Worm (Caenorhabditis elegans) whole organism, L3 larva: ENCODE data around the gene C46A5.6.

Experiments
- R02D3.7 ChIP-seq: fragments of 150-350 bp; optimal IDR thresholded peaks from 2 replicates; lab custom pipeline; 2014; ENCODE audit warnings: missing biosample characterization, missing genetic modification characterization
- ZK546.5 ChIP-seq: sonication (generic microtip); optimal IDR thresholded peaks from 2 replicates; lab custom pipeline; 2017; ENCODE audit warnings: missing biosample characterization, missing genetic modification characterization
- aly-2 ChIP-seq: fragments of 150-350 bp; optimal IDR thresholded peaks from 2 replicates; lab custom pipeline; 2014; ENCODE audit warnings: missing biosample characterization, missing genetic modification characterization
- ceh-16 ChIP-seq: sonication (generic microtip); optimal IDR thresholded peaks from 2 replicates; lab custom pipeline; 2017; ENCODE audit warnings: missing biosample characterization, missing genetic modification characterization
- ceh-28 ChIP-seq: fragments of 150-350 bp; optimal IDR thresholded peaks from 2 replicates; lab custom pipeline; 2014; ENCODE audit warnings: missing biosample characterization, missing genetic modification reagents, missing genetic modification characterization
- daf-12 ChIP-seq: fragments of 150-350 bp; optimal IDR thresholded peaks from 2 replicates; lab custom pipeline; 2014; ENCODE audit warnings: missing biosample characterization, missing genetic modification reagents, missing genetic modification characterization
- egl-5 ChIP-seq: fragments of 150-350 bp; optimal IDR thresholded peaks from 2 replicates; lab custom pipeline; 2017; ENCODE audit warnings: missing biosample characterization, missing genetic modification reagents, missing genetic modification characterization, inconsistent platforms
- elt-2 ChIP-seq: sonication (generic microtip); optimal IDR thresholded peaks from 2 replicates; lab custom pipeline; 2016; ENCODE audit warnings: missing genetic modification reagents, mild to moderate bottlenecking, missing genetic modification characterization, missing compliant biosample characterization
- elt-3 ChIP-seq, 3 experiments: fragments of 150-350 bp in 1 of 3; sonication (generic microtip) in 2 of 3; optimal IDR thresholded peaks; 2 replicates in 2 of 3; 4 replicates in 1 of 3; lab custom pipeline; 2014 to 2017; ENCODE audit warnings: missing biosample characterization in 3 of 3, missing genetic modification characterization in 3 of 3
- eor-1 ChIP-seq, 2 experiments: fragments of 150-350 bp; optimal IDR thresholded peaks; 2 replicates each; lab custom pipeline; 2014 to 2018; ENCODE audit warnings: missing biosample characterization in 2 of 2, missing genetic modification characterization in 2 of 2
- fkh-10 ChIP-seq: sonication (generic microtip); optimal IDR thresholded peaks from 2 replicates; lab custom pipeline; 2017; ENCODE audit warnings: missing biosample characterization, missing genetic modification reagents, missing genetic modification characterization
- fos-1 ChIP-seq: fragments of 150-350 bp; optimal IDR thresholded peaks from 2 replicates; lab custom pipeline; 2014; ENCODE audit warnings: missing biosample characterization, missing genetic modification characterization
- hmg-11 ChIP-seq: sonication (generic microtip); optimal IDR thresholded peaks from 2 replicates; lab custom pipeline; 2016; ENCODE audit warnings: missing genetic modification characterization, missing compliant biosample characterization
- jun-1 ChIP-seq: fragments of 150-350 bp; optimal IDR thresholded peaks from 2 replicates; lab custom pipeline; 2014; ENCODE audit warnings: missing biosample characterization, missing genetic modification reagents, missing genetic modification characterization
- lin-15B ChIP-seq: fragments of 150-350 bp; optimal IDR thresholded peaks from 2 replicates; lab custom pipeline; 2014; ENCODE audit warnings: missing biosample characterization, missing genetic modification characterization
- lin-39 ChIP-seq: fragments of 150-350 bp; optimal IDR thresholded peaks from 2 replicates; lab custom pipeline; 2018; ENCODE audit warnings: missing biosample characterization, missing genetic modification reagents, missing genetic modification characterization
- mml-1 ChIP-seq: fragments of 150-350 bp; sonication (generic microtip); optimal IDR thresholded peaks from 3 replicates; lab custom pipeline; 2014; ENCODE audit warnings: missing biosample characterization, missing genetic modification characterization
- nfya-1 ChIP-seq: sonication (generic microtip); optimal IDR thresholded peaks from 2 replicates; lab custom pipeline; 2017; ENCODE audit warnings: missing genetic modification characterization, mild to moderate bottlenecking, missing compliant biosample characterization, antibody characterized with exemption, moderate library complexity; ENCODE audit not compliant: insufficient read depth
- nhr-12 ChIP-seq: fragments of 150-350 bp; optimal IDR thresholded peaks from 2 replicates; lab custom pipeline; 2014; ENCODE audit warnings: missing biosample characterization, missing genetic modification characterization
- nhr-23 ChIP-seq: fragments of 150-350 bp; optimal IDR thresholded peaks from 2 replicates; lab custom pipeline; 2014; ENCODE audit warnings: missing biosample characterization, missing genetic modification reagents, missing genetic modification characterization
- nhr-237 ChIP-seq: fragments of 150-350 bp; optimal IDR thresholded peaks from 2 replicates; lab custom pipeline; 2014; ENCODE audit warnings: missing biosample characterization, missing genetic modification characterization
- nhr-28 ChIP-seq: fragments of 150-350 bp; optimal IDR thresholded peaks from 2 replicates; lab custom pipeline; 2014; ENCODE audit warnings: missing biosample characterization, missing genetic modification characterization
- nhr-43 ChIP-seq: sonication (generic microtip); optimal IDR thresholded peaks from 2 replicates; lab custom pipeline; 2016; ENCODE audit warnings: mild to moderate bottlenecking, missing genetic modification characterization, missing compliant biosample characterization; ENCODE audit not compliant: poor library complexity, severe bottlenecking
- nhr-67 ChIP-seq: fragments of 150-350 bp; optimal IDR thresholded peaks from 2 replicates; lab custom pipeline; 2014; ENCODE audit warnings: missing biosample characterization, missing genetic modification characterization
- nhr-76 ChIP-seq: fragments of 150-350 bp; sonication (generic microtip); optimal IDR thresholded peaks from 5 replicates; lab custom pipeline; 2014; ENCODE audit warnings: missing biosample characterization, missing genetic modification characterization
- nhr-77 ChIP-seq: fragments of 150-350 bp; optimal IDR thresholded peaks from 2 replicates; lab custom pipeline; 2014; ENCODE audit warnings: missing biosample characterization, missing genetic modification characterization
- pha-4 ChIP-seq: fragments of 150-350 bp; optimal IDR thresholded peaks from 2 replicates; lab custom pipeline; 2014; ENCODE audit warnings: missing biosample characterization, missing genetic modification reagents, missing genetic modification characterization
- pqm-1 ChIP-seq: fragments of 150-350 bp; optimal IDR thresholded peaks from 2 replicates; lab custom pipeline; 2017; ENCODE audit warnings: missing biosample characterization, missing genetic modification characterization, inconsistent platforms
- snpc-4 ChIP-seq: fragments of 150-350 bp; optimal IDR thresholded peaks from 2 replicates; lab custom pipeline; 2014; ENCODE audit warnings: missing biosample characterization, missing genetic modification characterization
- tbx-2 ChIP-seq: sonication (generic microtip); optimal IDR thresholded peaks from 2 replicates; lab custom pipeline; 2016; ENCODE audit warnings: mild to moderate bottlenecking, missing genetic modification characterization, missing compliant biosample characterization
- unc-39 ChIP-seq: sonication (generic microtip); optimal IDR thresholded peaks from 4 replicates; lab custom pipeline; 2017; ENCODE audit warnings: missing biosample characterization, missing genetic modification characterization
- unc-62 ChIP-seq: fragments of 150-350 bp; sonication (generic microtip); optimal IDR thresholded peaks from 4 replicates; lab custom pipeline; 2014; ENCODE audit warnings: missing biosample characterization, missing genetic modification reagents, missing genetic modification characterization
- zag-1 ChIP-seq: fragments of 150-350 bp; optimal IDR thresholded peaks from 2 replicates; lab custom pipeline; 2014; ENCODE audit warnings: missing biosample characterization, missing genetic modification characterization
- ztf-11 ChIP-seq: fragments of 150-350 bp; optimal IDR thresholded peaks from 2 replicates; lab custom pipeline; 2014; ENCODE audit warnings: missing biosample characterization, missing genetic modification characterization

The C46A5.6 gene

ce11 chrIV:7783801-7784411 is 20.3 kb upstream of the C46A5.6 start, which contains the start of gene tag-321:
tag-321 (minus strand) TSS chrIV:7783851.
- TF ChIP-seq elt-2 (peak; percentile 68), pqm-1 (tag; lab: Kevin White, UChicago) (no peak), jun-1 (tag; lab: Kevin White, UChicago) (peak; percentile 6), mml-1 (no peak)

- TF ChIP-seq unc-62 (GFP tag; lab: Kevin White, UChicago) = no peak
- TF ChIP-seq elt-2 = peak; percentile 40
- TF ChIP-seq unc-39 = no peak
- no peak for TF ChIP-seq nhr-43
- TF ChIP-seq nhr-12 (tag; lab: Kevin White, UChicago) = no peak
- no peak for TF ChIP-seq ztf-11
- peak; percentile 18 for TF ChIP-seq pha-4 (tag; lab: Kevin White, UChicago)
These were observed 18.6 kb upstream of the C46A5.6 start, which contains the start of gene sec-10 for ce11 chrIV:7782292-7782691. sec-10 (minus strand) TSS chrIV:7782499.

ce11 chrIV:7778865-7779264 is 15.2 kb upstream of the C46A5.6 start, which contains the start of gene rpap-3:
rpap-3 (minus strand) TSS chrIV:7778965.
- TF ChIP-seq lin-39 (no peak), fkh-10 (GFP tag; lab: Kevin White, UChicago) (no peak), R02D3.7 (tag; lab: Kevin White, UChicago) (no peak), nhr-28 (tag; lab: Kevin White, UChicago) (no peak), lin-15B (tag; lab: Kevin White, UChicago) (no peak), egl-5 (tag; lab: Kevin White, UChicago) (no peak), nhr-77 (tag; lab: Kevin White, UChicago) (no peak), unc-62 (GFP tag; lab: Kevin White, UChicago) (no peak)

ce11 chrIV:7775725-7776124 is 12.1 kb upstream of the C46A5.6 start, which contains the start of gene swd-2.1:
swd-2.1 (plus strand) TSS chrIV:7776025.
- TF ChIP-seq nhr-76 (no peak), ztf-11 (no peak), nhr-12 (tag; lab: Kevin White, UChicago) (no peak), fos-1 (no peak), snpc-4 (tag; lab: Kevin White, UChicago) (no peak), ZK546.5 (tag; lab: Kevin White, UChicago) (no peak), ceh-16 (tag; lab: Kevin White, UChicago) (no peak), mml-1 (no peak), eor-1 (tag; optimal IDR thresholded peaks at IDR 0.05; lab: Kevin White, UChicago) (no peak), elt-3 (tag; optimal IDR thresholded peaks at IDR 0.05; lab: Kevin White, UChicago) (no peak), nhr-67 (tag; lab: Kevin White, UChicago) (no peak), hmg-11 (tag; lab: Kevin White, UChicago) (no peak), zag-1 (tag; lab: Kevin White, UChicago) (no peak), ceh-28 (no peak), elt-2 (no peak), nhr-28 (tag; lab: Kevin White, UChicago) (no peak), egl-5 (tag; lab: Kevin White, UChicago) (no peak), daf-12 (no peak)
- TF ChIP-seq, all 47 proteins: peak for 0

ce11 chrIV:7774206-7774605 is 10.6 kb upstream of the C46A5.6 start, which contains the start of the genes hcf-1 and swd-2.2:
hcf-1 (minus strand) TSS chrIV:7774275.
swd-2.2 (plus strand) TSS chrIV:7774411.
- TF ChIP-seq fos-1 (no peak), unc-62 (GFP tag; lab: Kevin White, UChicago) (no peak), nhr-23 (tag; lab: Kevin White, UChicago) (peak; percentile 28), elt-3 (tag; optimal IDR thresholded peaks at IDR 0.05; lab: Kevin White, UChicago) (no peak), tbx-2 (tag; lab: Kevin White, UChicago) (no peak), nhr-76 (no peak), nfya-1 (tag; lab: Kevin White, UChicago) (no peak), ceh-28 (no peak), snpc-4 (tag; lab: Kevin White, UChicago) (peak; percentile 13), R02D3.7 (tag; lab: Kevin White, UChicago) (peak; percentile 5), aly-2 (tag; lab: Kevin White, UChicago) (no peak), pha-4 (tag; lab: Kevin White, UChicago) (peak; percentile 72), hmg-11 (tag; lab: Kevin White, UChicago) (no peak), lin-39 (no peak), lin-15B (tag; lab: Kevin White, UChicago) (peak; percentile 75), nhr-237 (tag; lab: Kevin White, UChicago) (no peak), elt-2 (peak; percentile 3)
